Fruit fly (Drosophila melanogaster) whole organism, embryonic: ENCODE results near the gene CG42728.
A peak's percentile ranks its signal among the peaks of the same experiment; 100 is the strongest.

Experiments used
- Atf3 ChIP-seq: fragments of 200-800 bp; sonication (Bioruptor generic); optimal IDR thresholded peaks from 3 replicates; lab custom pipeline; 2016; ENCODE audit warnings: missing biosample characterization, missing genetic modification characterization
- CG10366 ChIP-seq: fragments of 200-800 bp; sonication (Bioruptor generic); IDR thresholded peaks from 2 replicates; pipeline ENCODE4 v1.3.6; 2022; ENCODE audit warnings: missing biosample characterization, missing genetic modification characterization
- CG10979 ChIP-seq: fragments of 200-800 bp; sonication (Bioruptor generic); optimal IDR thresholded peaks from 2 replicates; lab custom pipeline; 2018; ENCODE audit warnings: missing biosample characterization, mild to moderate bottlenecking, missing genetic modification characterization, moderate library complexity
- CG11456 ChIP-seq: fragments of 200-800 bp; sonication (Bioruptor generic); IDR thresholded peaks from 3 replicates; pipeline ENCODE4 v1.3.6; 2022; ENCODE audit warnings: missing biosample characterization, missing genetic modification characterization
- CG14667 ChIP-seq: fragments of 200-800 bp; sonication (Bioruptor generic); IDR thresholded peaks from 2 replicates; pipeline ENCODE4 v1.3.6; 2022; ENCODE audit warnings: missing biosample characterization, missing genetic modification characterization
- CG16863 ChIP-seq: fragments of 200-800 bp; sonication (Bioruptor generic); optimal IDR thresholded peaks from 3 replicates; lab custom pipeline; 2016; ENCODE audit warnings: missing biosample characterization, missing genetic modification characterization
- CG17568 ChIP-seq: fragments of 200-800 bp; sonication (Bioruptor generic); optimal IDR thresholded peaks from 2 replicates; lab custom pipeline; 2018; ENCODE audit warnings: missing biosample characterization, mild to moderate bottlenecking, missing genetic modification characterization, moderate library complexity
- CG18476 ChIP-seq: fragments of 200-800 bp; sonication (Bioruptor generic); optimal IDR thresholded peaks from 2 replicates; lab custom pipeline; 2016; ENCODE audit warnings: missing biosample characterization, mild to moderate bottlenecking, missing genetic modification characterization
- CG2116 ChIP-seq: fragments of 200-800 bp; sonication (Bioruptor generic); optimal IDR thresholded peaks from 3 replicates; lab custom pipeline; 2018; ENCODE audit warnings: missing biosample characterization, mild to moderate bottlenecking, missing genetic modification characterization
- CG32767 ChIP-seq: fragments of 200-800 bp; sonication (Bioruptor generic); IDR thresholded peaks from 2 replicates; pipeline ENCODE4 v1.3.6; 2022; ENCODE audit warnings: missing biosample characterization, missing genetic modification characterization
- CG4328 ChIP-seq: fragments of 200-800 bp; sonication (Bioruptor generic); optimal IDR thresholded peaks from 3 replicates; lab custom pipeline; 2017; ENCODE audit warnings: missing biosample characterization, missing genetic modification reagents, missing genetic modification characterization
- CG4360 ChIP-seq: fragments of 200-800 bp; sonication (Bioruptor generic); IDR thresholded peaks from 2 replicates; pipeline ENCODE4 v1.3.6; 2022; ENCODE audit warnings: missing biosample characterization, missing genetic modification characterization
- CG4707 ChIP-seq: fragments of 200-800 bp; sonication (Bioruptor generic); optimal IDR thresholded peaks from 2 replicates; lab custom pipeline; 2018; ENCODE audit warnings: missing biosample characterization, mild to moderate bottlenecking, missing genetic modification characterization, moderate library complexity
- CG4854 ChIP-seq: fragments of 200-800 bp; sonication (Bioruptor generic); optimal IDR thresholded peaks from 2 replicates; lab custom pipeline; 2016; ENCODE audit warnings: missing biosample characterization, missing genetic modification characterization, inconsistent platforms
- CG7271 ChIP-seq: fragments of 200-800 bp; sonication (Bioruptor generic); optimal IDR thresholded peaks from 2 replicates; lab custom pipeline; 2018; ENCODE audit warnings: missing biosample characterization, mild to moderate bottlenecking, missing genetic modification characterization, moderate library complexity
- CG7786 ChIP-seq: fragments of 200-800 bp; sonication (Bioruptor generic); optimal IDR thresholded peaks from 2 replicates; lab custom pipeline; 2016; ENCODE audit warnings: missing biosample characterization, missing genetic modification characterization
- CG8478 ChIP-seq: fragments of >200 bp; optimal IDR thresholded peaks from 2 replicates; lab custom pipeline; 2018
- Camta ChIP-seq: fragments of 200-800 bp; sonication (Bioruptor generic); optimal IDR thresholded peaks from 2 replicates; lab custom pipeline; 2016; ENCODE audit warnings: missing biosample characterization, missing genetic modification characterization
- Dad ChIP-seq: fragments of 200-800 bp; sonication (Bioruptor generic); optimal IDR thresholded peaks from 3 replicates; lab custom pipeline; 2016; ENCODE audit warnings: missing biosample characterization, missing genetic modification characterization
- Dbx ChIP-seq: fragments of 200-800 bp; sonication (Bioruptor generic); IDR thresholded peaks from 3 replicates; pipeline ENCODE4 v1.3.6; 2022; ENCODE audit warnings: missing biosample characterization, missing genetic modification characterization
- E2f2 ChIP-seq: fragments of 200-800 bp; sonication (Bioruptor generic); IDR thresholded peaks from 2 replicates; pipeline ENCODE4 v1.3.6; 2022; ENCODE audit warnings: missing biosample characterization, missing genetic modification characterization
- Fer1 ChIP-seq: fragments of 200-800 bp; sonication (Bioruptor generic); optimal IDR thresholded peaks from 2 replicates; lab custom pipeline; 2017; ENCODE audit warnings: missing biosample characterization, mild to moderate bottlenecking, missing genetic modification characterization
- HLH54F ChIP-seq: fragments of 200-800 bp; sonication (Bioruptor generic); optimal IDR thresholded peaks from 3 replicates; lab custom pipeline; 2016; ENCODE audit warnings: missing biosample characterization, missing genetic modification characterization
- Hey ChIP-seq: fragments of 200-800 bp; sonication (Bioruptor generic); optimal IDR thresholded peaks from 3 replicates; lab custom pipeline; 2018; ENCODE audit warnings: missing biosample characterization, mild to moderate bottlenecking, missing genetic modification characterization
- HmgD ChIP-seq: fragments of 200-800 bp; sonication (Bioruptor generic); optimal IDR thresholded peaks from 3 replicates; lab custom pipeline; 2016; ENCODE audit warnings: missing biosample characterization, missing genetic modification characterization
- Lhr ChIP-seq: fragments of 200-800 bp; sonication (Bioruptor generic); optimal IDR thresholded peaks from 3 replicates; lab custom pipeline; 2017; ENCODE audit warnings: mild to moderate bottlenecking, missing biosample characterization, missing genetic modification reagents, missing genetic modification characterization
- Meics ChIP-seq: fragments of 200-800 bp; sonication (Bioruptor generic); optimal IDR thresholded peaks from 2 replicates; lab custom pipeline; 2017; ENCODE audit warnings: missing biosample characterization, mild to moderate bottlenecking, missing genetic modification characterization
- Mrtf ChIP-seq: fragments of 200-800 bp; sonication (Bioruptor generic); IDR thresholded peaks from 3 replicates; pipeline ENCODE4 v1.3.6; 2022; ENCODE audit warnings: missing biosample characterization, missing genetic modification characterization
- NC2β ChIP-seq: fragments of 200-800 bp; sonication (Bioruptor generic); optimal IDR thresholded peaks from 2 replicates; lab custom pipeline; 2016; ENCODE audit warnings: missing biosample characterization, missing genetic modification characterization
- Ravus ChIP-seq: fragments of 200-800 bp; sonication (Bioruptor generic); IDR thresholded peaks from 2 replicates; pipeline ENCODE4 v1.3.6; 2022; ENCODE audit warnings: missing biosample characterization, missing genetic modification characterization
- Rx ChIP-seq: fragments of 200-800 bp; sonication (Bioruptor generic); IDR thresholded peaks from 2 replicates; pipeline ENCODE4 v1.3.6; 2022; ENCODE audit warnings: missing biosample characterization, missing genetic modification characterization
- Sox102F ChIP-seq: fragments of 200-800 bp; sonication (Bioruptor generic); optimal IDR thresholded peaks from 2 replicates; lab custom pipeline; 2018; ENCODE audit warnings: missing biosample characterization, mild to moderate bottlenecking, missing genetic modification characterization, moderate library complexity
- Ssrp ChIP-seq: fragments of 200-800 bp; sonication (Bioruptor generic); optimal IDR thresholded peaks from 2 replicates; lab custom pipeline; 2018; ENCODE audit warnings: missing biosample characterization, mild to moderate bottlenecking, missing genetic modification characterization, moderate library complexity
- abd-A ChIP-seq: fragments of 200-800 bp; sonication (Bioruptor generic); optimal IDR thresholded peaks from 3 replicates; lab custom pipeline; 2019; ENCODE audit warnings: missing biosample characterization, mild to moderate bottlenecking, missing genetic modification characterization, moderate library complexity
- crc ChIP-seq: fragments of 200-800 bp; sonication (Bioruptor generic); optimal IDR thresholded peaks from 2 replicates; lab custom pipeline; 2016; ENCODE audit warnings: missing biosample characterization, missing genetic modification characterization
- dysf ChIP-seq: fragments of 200-800 bp; sonication (Bioruptor generic); IDR thresholded peaks from 3 replicates; pipeline ENCODE4 v1.3.6; 2022; ENCODE audit warnings: missing biosample characterization, missing genetic modification characterization
- gce ChIP-seq: fragments of 200-800 bp; sonication (Bioruptor generic); IDR thresholded peaks from 3 replicates; pipeline ENCODE4 v1.3.6; 2022; ENCODE audit warnings: missing biosample characterization, missing genetic modification characterization
- gcm ChIP-seq: fragments of 200-800 bp; sonication (Bioruptor generic); optimal IDR thresholded peaks from 2 replicates; lab custom pipeline; 2019; ENCODE audit warnings: missing biosample characterization, mild to moderate bottlenecking, missing genetic modification characterization, moderate library complexity
- grau ChIP-seq: fragments of 200-800 bp; optimal IDR thresholded peaks from 3 replicates; lab custom pipeline; 2019; ENCODE audit warnings: missing biosample characterization, mild to moderate bottlenecking, missing genetic modification characterization, moderate library complexity
- hb ChIP-seq: fragments of 200-800 bp; sonication (Bioruptor generic); IDR thresholded peaks from 3 replicates; pipeline ENCODE4 v1.3.6; 2022; ENCODE audit warnings: missing biosample characterization, missing genetic modification characterization; ENCODE audit not compliant: partially characterized antibody
- insv ChIP-seq, 2 experiments: fragments of 200-800 bp; sonication (Bioruptor generic); optimal IDR thresholded peaks; 3 replicates each; lab custom pipeline; 2016 to 2018; ENCODE audit warnings: missing biosample characterization in 2 of 2, missing genetic modification characterization in 2 of 2
- jumu ChIP-seq: fragments of 200-800 bp; sonication (Bioruptor generic); optimal IDR thresholded peaks from 3 replicates; lab custom pipeline; 2016; ENCODE audit warnings: missing biosample characterization, missing genetic modification characterization
- nmo ChIP-seq: fragments of 200-800 bp; sonication (Bioruptor generic); optimal IDR thresholded peaks from 2 replicates; lab custom pipeline; 2018; ENCODE audit warnings: missing biosample characterization, mild to moderate bottlenecking, missing genetic modification characterization, moderate library complexity
- pho ChIP-seq: fragments of 200-800 bp; sonication (Bioruptor generic); optimal IDR thresholded peaks from 2 replicates; lab custom pipeline; 2016; ENCODE audit warnings: missing biosample characterization, missing genetic modification characterization
- sens ChIP-seq: fragments of 200-800 bp; sonication (Bioruptor generic); peaks from one replicate; lab custom pipeline; 2016; ENCODE audit warnings: missing biosample characterization, missing genetic modification characterization
- sim ChIP-seq: fragments of 200-800 bp; sonication (Bioruptor generic); IDR thresholded peaks from 2 replicates; pipeline ENCODE4 v1.3.6; 2022; ENCODE audit warnings: missing biosample characterization, missing genetic modification characterization
- sr ChIP-seq: fragments of 200-800 bp; sonication (Bioruptor generic); IDR thresholded peaks from 3 replicates; pipeline ENCODE4 v1.3.6; 2022; ENCODE audit warnings: missing biosample characterization, missing genetic modification characterization
- tio ChIP-seq: fragments of 200-800 bp; sonication (Bioruptor generic); optimal IDR thresholded peaks from 2 replicates; lab custom pipeline; 2017; ENCODE audit warnings: missing biosample characterization, missing genetic modification characterization, inconsistent platforms
- vfl ChIP-seq: fragments of 200-800 bp; sonication (Bioruptor generic); optimal IDR thresholded peaks from 2 replicates; lab custom pipeline; 2016; ENCODE audit warnings: missing biosample characterization, missing genetic modification characterization

CG42728 gene

dm6 chr3L:15568748-15569147 is 40.8 kb upstream of the CG42728 start:
- TF ChIP-seq sens (GFP tag; lab: Kevin White, UChicago) (no peak), HLH54F (GFP tag; lab: Kevin White, UChicago) (no peak), Dbx (GFP tag; lab: Robert Waterston, UW) (0 out of 3 replicates have a peak, but pooled peaks have one; percentile 0), CG11456 (GFP tag; lab: Robert Waterston, UW) (0 out of 3 replicates have a peak, but pooled peaks have one; percentile 18)

- TF ChIP-seq gce (GFP tag; lab: Robert Waterston, UW) (no peak), CG18476 (GFP tag; lab: Kevin White, UChicago) (peak; percentile 51), Hey (tag; lab: Kevin White, UChicago) (peak; percentile 92), insv (GFP tag; optimal IDR thresholded peaks at IDR 0.05; lab: Kevin White, UChicago) (peak in 1 of 2 experiments; percentile 53), nmo (GFP tag; lab: Kevin White, UChicago) (no peak), CG8478 (lab: Kevin White, UChicago) (no peak), crc (no peak), vfl (GFP tag; lab: Kevin White, UChicago) (no peak), Atf3 (GFP tag; lab: Kevin White, UChicago) (no peak), CG7786 (GFP tag; lab: Kevin White, UChicago) (no peak), Ravus (GFP tag; lab: Robert Waterston, UW) (no peak), abd-A (tag; lab: Kevin White, UChicago) (no peak), tio (GFP tag; lab: Kevin White, UChicago) (no peak), CG7271 (tag; lab: Kevin White, UChicago) (peak; percentile 49), E2f2 (GFP tag; lab: Robert Waterston, UW) (no peak), gcm (peak; percentile 55), Meics (peak; percentile 62), hb (GFP tag; lab: Robert Waterston, UW) (no peak), HmgD (GFP tag; lab: Kevin White, UChicago) (peak; percentile 9), Dbx (GFP tag; lab: Robert Waterston, UW) (peak; percentile 68; the same call in 2 of the 3 replicates), jumu (peak; percentile 42), Dad (GFP tag; lab: Kevin White, UChicago) (peak; percentile 22), Ssrp (tag; lab: Kevin White, UChicago) (no peak), sr (GFP tag; lab: Robert Waterston, UW) (no peak; the same call in 2 of the 3 replicates), Fer1 (GFP tag; lab: Kevin White, UChicago) (peak; percentile 90), CG10366 (GFP tag; lab: Robert Waterston, UW) (0 out of 2 replicates have a peak, but pooled peaks have one; percentile 37), Sox102F (GFP tag; lab: Kevin White, UChicago) (no peak), Rx (GFP tag; lab: Robert Waterston, UW) (no peak), CG16863 (GFP tag; lab: Kevin White, UChicago) (peak; percentile 42), CG17568 (no peak), Camta (GFP tag; lab: Kevin White, UChicago) (no peak), CG10979 (peak; percentile 44), grau (tag; lab: Kevin White, UChicago) (peak; percentile 48), CG32767 (GFP tag; lab: Robert Waterston, UW) (no peak; the same call in 1 of the 2 replicates), sim (GFP tag; lab: Robert Waterston, UW) (0 out of 2 replicates have a peak, but pooled peaks have one; percentile 36), NC2β (GFP tag; lab: Kevin White, UChicago) (no peak), pho (GFP tag; lab: Kevin White, UChicago) (peak; percentile 35), CG2116 (GFP tag; lab: Kevin White, UChicago) (no peak), CG4854 (GFP tag; lab: Kevin White, UChicago) (peak; percentile 63), CG4707 (GFP tag; lab: Kevin White, UChicago) (peak; percentile 70), Mrtf (GFP tag; lab: Robert Waterston, UW) (peak; percentile 43; the same call in 1 of the 3 replicates), CG4360 (GFP tag; lab: Robert Waterston, UW) (no peak; the same call in 1 of the 2 replicates), dysf (GFP tag; lab: Robert Waterston, UW) (peak; percentile 47; the same call in 2 of the 3 replicates), CG4328 (GFP tag; lab: Kevin White, UChicago) (peak; percentile 80), CG14667 (GFP tag; lab: Robert Waterston, UW) (no peak), Lhr (GFP tag; lab: Kevin White, UChicago) (peak; percentile 8)
Observed at dm6 chr3L:15566484-15566955, 38.5 kb upstream of the CG42728 start.
